Fruit fly (Drosophila melanogaster) whole organism, embryonic: ENCODE measurements around the gene mora.
A peak's percentile ranks its signal among the peaks of the same experiment; 100 is the strongest.

Experiments used
- Atf3 ChIP-seq: fragments of 200-800 bp; sonication (Bioruptor generic); optimal IDR thresholded peaks from 3 replicates; lab custom pipeline; 2016; ENCODE audit warnings: missing biosample characterization, missing genetic modification characterization
- BEAF-32 ChIP-seq: fragments of 200-800 bp; sonication (Bioruptor generic); optimal IDR thresholded peaks from 3 replicates; lab custom pipeline; 2017; ENCODE audit warnings: missing biosample characterization, missing genetic modification characterization, mild to moderate bottlenecking, moderate library complexity, missing genetic modification reagents
- Blimp-1 ChIP-seq: fragments of 200-800 bp; sonication (Bioruptor generic); optimal IDR thresholded peaks from 3 replicates; lab custom pipeline; 2018; ENCODE audit warnings: missing biosample characterization, missing genetic modification characterization, mild to moderate bottlenecking, moderate library complexity, missing genetic modification reagents
- CG11456 ChIP-seq: fragments of 200-800 bp; sonication (Bioruptor generic); IDR thresholded peaks from 3 replicates; pipeline ENCODE4 v1.3.6; 2022; ENCODE audit warnings: missing biosample characterization, missing genetic modification characterization
- CG12769 ChIP-seq: fragments of 200-800 bp; sonication (Bioruptor generic); optimal IDR thresholded peaks from 2 replicates; lab custom pipeline; 2019; ENCODE audit warnings: missing biosample characterization, mild to moderate bottlenecking, missing genetic modification characterization, moderate library complexity
- CG12942 ChIP-seq: fragments of 200-800 bp; sonication (Bioruptor generic); optimal IDR thresholded peaks from 3 replicates; lab custom pipeline; 2016; ENCODE audit warnings: missing biosample characterization, missing genetic modification characterization
- CG15696 ChIP-seq: fragments of 200-800 bp; sonication (Bioruptor generic); optimal IDR thresholded peaks from 2 replicates; lab custom pipeline; 2019; ENCODE audit warnings: missing biosample characterization, mild to moderate bottlenecking, missing genetic modification characterization, moderate library complexity
- CG18262 ChIP-seq: fragments of 200-800 bp; optimal IDR thresholded peaks from 3 replicates; lab custom pipeline; 2019; ENCODE audit warnings: missing biosample characterization, mild to moderate bottlenecking, missing genetic modification characterization, moderate library complexity
- CG31224 ChIP-seq: fragments of 200-800 bp; sonication (Bioruptor generic); IDR thresholded peaks from 2 replicates; pipeline ENCODE4 v1.3.6; 2022; ENCODE audit warnings: missing biosample characterization, missing genetic modification characterization
- CG34422 ChIP-seq: fragments of 200-800 bp; sonication (Bioruptor generic); IDR thresholded peaks from 3 replicates; pipeline ENCODE4 v1.3.6; 2022; ENCODE audit warnings: missing biosample characterization, missing genetic modification characterization
- CG3847 ChIP-seq: fragments of 200-800 bp; sonication (Bioruptor generic); IDR thresholded peaks from 2 replicates; pipeline ENCODE4 v1.3.6; 2022; ENCODE audit warnings: missing biosample characterization, missing genetic modification characterization
- CG4424 ChIP-seq: fragments of 200-800 bp; sonication (Bioruptor generic); optimal IDR thresholded peaks from 3 replicates; lab custom pipeline; 2016; ENCODE audit warnings: missing biosample characterization, missing genetic modification characterization
- CG7357 ChIP-seq: fragments of 200-800 bp; sonication (Bioruptor generic); IDR thresholded peaks from 3 replicates; pipeline ENCODE4 v1.3.6; 2022; ENCODE audit warnings: missing biosample characterization, missing genetic modification characterization
- CG7987 ChIP-seq: fragments of 200-800 bp; sonication (Bioruptor generic); optimal IDR thresholded peaks from 2 replicates; lab custom pipeline; 2018; ENCODE audit warnings: missing biosample characterization, mild to moderate bottlenecking, missing genetic modification characterization, moderate library complexity
- CG8089 ChIP-seq: fragments of 200-800 bp; sonication (Bioruptor generic); optimal IDR thresholded peaks from 3 replicates; lab custom pipeline; 2016; ENCODE audit warnings: missing biosample characterization, missing genetic modification characterization
- CG8478 ChIP-seq: fragments of >200 bp; optimal IDR thresholded peaks from 2 replicates; lab custom pipeline; 2018
- CG9609 ChIP-seq: fragments of 200-800 bp; sonication (Bioruptor generic); optimal IDR thresholded peaks from 3 replicates; lab custom pipeline; 2016; ENCODE audit warnings: missing biosample characterization, missing genetic modification characterization
- D19B ChIP-seq: fragments of 200-800 bp; sonication (Bioruptor generic); optimal IDR thresholded peaks from 2 replicates; lab custom pipeline; 2017; ENCODE audit warnings: missing biosample characterization, mild to moderate bottlenecking, missing genetic modification characterization
- Dll ChIP-seq: fragments of 200-800 bp; sonication (Bioruptor generic); IDR thresholded peaks from 4 replicates; pipeline ENCODE4 v1.3.6; 2022; ENCODE audit warnings: missing biosample characterization, missing genetic modification characterization; ENCODE audit not compliant: partially characterized antibody
- Fer3 ChIP-seq: fragments of 200-800 bp; sonication (Bioruptor generic); optimal IDR thresholded peaks from 2 replicates; lab custom pipeline; 2018; ENCODE audit warnings: missing biosample characterization, mild to moderate bottlenecking, missing genetic modification characterization, moderate library complexity
- HLHmδ ChIP-seq: fragments of 200-800 bp; sonication (Bioruptor generic); optimal IDR thresholded peaks from 2 replicates; lab custom pipeline; 2018; ENCODE audit warnings: missing biosample characterization, mild to moderate bottlenecking, missing genetic modification characterization, moderate library complexity
- Lhr ChIP-seq: fragments of 200-800 bp; sonication (Bioruptor generic); optimal IDR thresholded peaks from 3 replicates; lab custom pipeline; 2017; ENCODE audit warnings: mild to moderate bottlenecking, missing biosample characterization, missing genetic modification reagents, missing genetic modification characterization
- NC2β ChIP-seq: fragments of 200-800 bp; sonication (Bioruptor generic); optimal IDR thresholded peaks from 2 replicates; lab custom pipeline; 2016; ENCODE audit warnings: missing biosample characterization, missing genetic modification characterization
- Taf1 ChIP-seq: fragments of 200-800 bp; sonication (Bioruptor generic); IDR thresholded peaks from 2 replicates; pipeline ENCODE4 v1.3.6; 2022; ENCODE audit warnings: missing biosample characterization, missing genetic modification characterization
- Trl ChIP-seq, 3 experiments: fragments of >200 bp in 2 of 3; fragments of 200-800 bp in 1 of 3; sonication (Bioruptor generic) in 1 of 3; optimal IDR thresholded peaks; 2 replicates in 1 of 3; 3 replicates in 2 of 3; lab custom pipeline; 2016 to 2017; ENCODE audit warnings: missing biosample characterization in 1 of 3, missing genetic modification characterization in 1 of 3
- YL-1 ChIP-seq: fragments of 200-800 bp; sonication (Bioruptor generic); optimal IDR thresholded peaks from 3 replicates; lab custom pipeline; 2017; ENCODE audit warnings: missing biosample characterization, mild to moderate bottlenecking, missing genetic modification characterization
- al ChIP-seq: fragments of 200-800 bp; sonication (Bioruptor generic); IDR thresholded peaks from 2 replicates; pipeline ENCODE4 v1.3.6; 2022; ENCODE audit warnings: missing biosample characterization, missing genetic modification characterization
- ap ChIP-seq: fragments of 200-800 bp; sonication (Bioruptor generic); IDR thresholded peaks from 2 replicates; pipeline ENCODE4 v1.3.6; 2022; ENCODE audit warnings: missing biosample characterization, missing genetic modification characterization
- ato ChIP-seq: fragments of 200-800 bp; sonication (Bioruptor generic); IDR thresholded peaks from 2 replicates; pipeline ENCODE4 v1.3.6; 2022; ENCODE audit warnings: missing biosample characterization, missing genetic modification characterization; ENCODE audit not compliant: partially characterized antibody
- gt ChIP-seq: fragments of 200-800 bp; sonication (Bioruptor generic); IDR thresholded peaks from 2 replicates; pipeline ENCODE4 v1.3.6; 2022; ENCODE audit warnings: missing biosample characterization, missing genetic modification characterization
- h ChIP-seq: fragments of >200 bp; optimal IDR thresholded peaks from 2 replicates; lab custom pipeline; 2017
- ham ChIP-seq: fragments of 200-800 bp; sonication (Bioruptor generic); IDR thresholded peaks from 2 replicates; pipeline ENCODE4 v1.3.6; 2022; ENCODE audit warnings: missing biosample characterization, missing genetic modification characterization
- hbn ChIP-seq: fragments of 200-800 bp; sonication (Bioruptor generic); IDR thresholded peaks from 2 replicates; pipeline ENCODE4 v1.3.6; 2022; ENCODE audit warnings: missing biosample characterization, missing genetic modification characterization; ENCODE audit not compliant: partially characterized antibody
- her ChIP-seq: fragments of 200-800 bp; sonication (Bioruptor generic); optimal IDR thresholded peaks from 2 replicates; lab custom pipeline; 2016; ENCODE audit warnings: missing biosample characterization, missing genetic modification characterization
- insv ChIP-seq, 2 experiments: fragments of 200-800 bp; sonication (Bioruptor generic); optimal IDR thresholded peaks; 3 replicates each; lab custom pipeline; 2016 to 2018; ENCODE audit warnings: missing biosample characterization in 2 of 2, missing genetic modification characterization in 2 of 2
- lab ChIP-seq: fragments of 200-800 bp; sonication (Bioruptor generic); optimal IDR thresholded peaks from 3 replicates; lab custom pipeline; 2017; ENCODE audit warnings: missing biosample characterization, missing genetic modification characterization, mild to moderate bottlenecking, moderate library complexity, missing genetic modification reagents
- lilli ChIP-seq: fragments of 200-800 bp; sonication (Bioruptor generic); optimal IDR thresholded peaks from 3 replicates; lab custom pipeline; 2016; ENCODE audit warnings: missing biosample characterization, missing genetic modification characterization
- lmd ChIP-seq: fragments of 200-800 bp; sonication (Bioruptor generic); IDR thresholded peaks from 2 replicates; pipeline ENCODE4 v1.3.6; 2022; ENCODE audit warnings: missing biosample characterization, missing genetic modification characterization
- lov ChIP-seq, 2 experiments: fragments of 200-800 bp in 1 of 2; fragments of >200 bp in 1 of 2; sonication (Bioruptor generic) in 1 of 2; IDR thresholded peaks in 1 of 2; optimal IDR thresholded peaks in 1 of 2; 2 replicates in 1 of 2; 3 replicates in 1 of 2; pipeline versions ENCODE4 v1.3.6 to Lab custom; 2017 to 2022; ENCODE audit warnings: missing biosample characterization in 1 of 2, missing genetic modification characterization in 1 of 2
- mld ChIP-seq: fragments of 200-800 bp; sonication (Bioruptor generic); IDR thresholded peaks from 3 replicates; pipeline ENCODE4 v1.3.6; 2022; ENCODE audit warnings: missing biosample characterization, missing genetic modification characterization; ENCODE audit not compliant: partially characterized antibody
- pita ChIP-seq: fragments of 200-800 bp; sonication (Bioruptor generic); optimal IDR thresholded peaks from 2 replicates; lab custom pipeline; 2017; ENCODE audit warnings: missing biosample characterization, mild to moderate bottlenecking, missing genetic modification characterization
- row ChIP-seq: fragments of 200-800 bp; sonication (Bioruptor generic); IDR thresholded peaks from 3 replicates; pipeline ENCODE4 v1.3.6; 2022; ENCODE audit warnings: missing biosample characterization, missing genetic modification characterization
- scrt ChIP-seq: fragments of 200-800 bp; sonication (Bioruptor generic); optimal IDR thresholded peaks from 2 replicates; lab custom pipeline; 2018; ENCODE audit warnings: missing biosample characterization, mild to moderate bottlenecking, missing genetic modification characterization, moderate library complexity
- sqz ChIP-seq: fragments of 200-800 bp; sonication (Bioruptor generic); optimal IDR thresholded peaks from 3 replicates; lab custom pipeline; 2018; ENCODE audit warnings: missing biosample characterization, mild to moderate bottlenecking, missing genetic modification characterization
- tio ChIP-seq: fragments of 200-800 bp; sonication (Bioruptor generic); optimal IDR thresholded peaks from 2 replicates; lab custom pipeline; 2017; ENCODE audit warnings: missing biosample characterization, missing genetic modification characterization, inconsistent platforms
- usp ChIP-seq: fragments of >200 bp; optimal IDR thresholded peaks from 2 replicates; lab custom pipeline; 2017; ENCODE audit warnings: missing biosample characterization, missing genetic modification characterization
- zen2 ChIP-seq: fragments of 200-800 bp; sonication (Bioruptor generic); IDR thresholded peaks from 3 replicates; pipeline ENCODE4 v1.3.6; 2022; ENCODE audit warnings: missing biosample characterization, missing genetic modification characterization; ENCODE audit not compliant: partially characterized antibody

Gene mora

dm6 chr3R:24221334-24222302, 35.5 kb downstream of the mora start, which contains the start of gene twin (continued):
- TF ChIP-seq ato (GFP tag; lab: Robert Waterston, UW) = peak; percentile 32; the same call in 1 of the 2 replicates
- TF ChIP-seq CG8478 (lab: Kevin White, UChicago) = peak; percentile 37
- TF ChIP-seq usp (GFP tag; lab: Kevin White, UChicago) = no peak
- TF ChIP-seq scrt = no peak
- TF ChIP-seq Blimp-1 (GFP tag; lab: Kevin White, UChicago) = peak; percentile 58
- no peak for TF ChIP-seq ham (GFP tag; lab: Robert Waterston, UW)
- TF ChIP-seq CG9609 (GFP tag; lab: Kevin White, UChicago) = peak; percentile 59
- no peak for TF ChIP-seq h (lab: Kevin White, UChicago)
- no peak for TF ChIP-seq CG12769 (tag; lab: Kevin White, UChicago)
- TF ChIP-seq CG34422 (GFP tag; lab: Robert Waterston, UW) = peak; percentile 56; the same call in 2 of the 3 replicates
- peak; percentile 30 for TF ChIP-seq Atf3 (GFP tag; lab: Kevin White, UChicago)
- peak in 1 of 2 experiments; percentile 11 for TF ChIP-seq Trl (optimal IDR thresholded peaks at IDR 0.05; lab: Kevin White, UChicago)
- TF ChIP-seq Trl (GFP tag; optimal IDR thresholded peaks at IDR 0.05; lab: Kevin White, UChicago) = peak; percentile 78
- TF ChIP-seq pita (GFP tag; lab: Kevin White, UChicago) = no peak
- TF ChIP-seq Fer3 (tag; lab: Kevin White, UChicago) = peak; percentile 52
- TF ChIP-seq D19B = no peak
- peak; percentile 69 for TF ChIP-seq YL-1 (GFP tag; lab: Kevin White, UChicago)
- peak; percentile 63 for TF ChIP-seq CG15696
- TF ChIP-seq her (GFP tag; lab: Kevin White, UChicago) = peak; percentile 72
- peak in 1 of 2 experiments; percentile 38 for TF ChIP-seq insv (GFP tag; optimal IDR thresholded peaks at IDR 0.05; lab: Kevin White, UChicago)
- TF ChIP-seq CG31224 (GFP tag; lab: Robert Waterston, UW) = no peak
- peak; percentile 82 for TF ChIP-seq Dll (GFP tag; lab: Robert Waterston, UW)
- no peak for TF ChIP-seq ap (GFP tag; lab: Robert Waterston, UW)
- peak; percentile 86 for TF ChIP-seq lilli (GFP tag; lab: Kevin White, UChicago)
- TF ChIP-seq zen2 = peak; percentile 58; the same call in 1 of the 3 replicates
- peak; percentile 42 for TF ChIP-seq CG8089 (GFP tag; lab: Kevin White, UChicago)
- TF ChIP-seq al = peak; percentile 43
- TF ChIP-seq Lhr (GFP tag; lab: Kevin White, UChicago) = no peak
- no peak for TF ChIP-seq CG7357 (GFP tag; lab: Robert Waterston, UW)
- peak; percentile 85 for TF ChIP-seq BEAF-32 (GFP tag; lab: Kevin White, UChicago)
- TF ChIP-seq gt (GFP tag; lab: Robert Waterston, UW) = no peak
- peak; percentile 42 for TF ChIP-seq CG18262
- TF ChIP-seq sqz = no peak
- TF ChIP-seq lab (GFP tag; lab: Kevin White, UChicago) = no peak
- TF ChIP-seq CG12942 (GFP tag; lab: Kevin White, UChicago) = peak; percentile 16
- TF ChIP-seq CG11456 = peak; percentile 63; the same call in 2 of the 3 replicates
- TF ChIP-seq CG3847 = peak; percentile 57
- no peak for TF ChIP-seq tio (GFP tag; lab: Kevin White, UChicago)
- no peak for TF ChIP-seq Taf1 (GFP tag; lab: Robert Waterston, UW)
- TF ChIP-seq lov (optimal IDR thresholded peaks at IDR 0.05; lab: Kevin White, UChicago) = no peak
- TF ChIP-seq lov (GFP tag; IDR thresholded peaks at IDR 0.05; lab: Robert Waterston, UW) = no peak
- TF ChIP-seq row = peak; percentile 83
- peak; percentile 67 for TF ChIP-seq CG4424 (GFP tag; lab: Kevin White, UChicago)
- TF ChIP-seq mld (GFP tag; lab: Robert Waterston, UW) = no peak
- TF ChIP-seq HLHmδ (GFP tag; lab: Kevin White, UChicago) = no peak
- TF ChIP-seq CG7987 (GFP tag; lab: Kevin White, UChicago) = no peak
- peak; percentile 62 for TF ChIP-seq NC2β (GFP tag; lab: Kevin White, UChicago)
- TF ChIP-seq lmd (GFP tag; lab: Robert Waterston, UW) = peak; percentile 53; the same call in 1 of the 2 replicates
- peak; percentile 64 for TF ChIP-seq hbn (GFP tag; lab: Robert Waterston, UW)
